Worm (Caenorhabditis elegans) whole organism, early embryonic: ENCODE results near the gene aly-2.

Experiments
- B0310.2 ChIP-seq: sonication (generic microtip); optimal IDR thresholded peaks from 2 replicates; lab custom pipeline; 2016; ENCODE audit warnings: mild to moderate bottlenecking, missing genetic modification characterization, missing compliant biosample characterization
- F13C5.2 ChIP-seq: sonication (generic microtip); optimal IDR thresholded peaks from 2 replicates; lab custom pipeline; 2017; ENCODE audit warnings: mild to moderate bottlenecking, missing genetic modification characterization, inconsistent platforms, missing compliant biosample characterization
- aly-1 ChIP-seq: sonication (generic microtip); optimal IDR thresholded peaks from 2 replicates; lab custom pipeline; 2016; ENCODE audit warnings: missing genetic modification characterization, missing compliant biosample characterization
- ama-1 ChIP-seq: fragments of 150-350 bp; optimal IDR thresholded peaks from 2 replicates; lab custom pipeline; 2014
- ceh-13 ChIP-seq: fragments of 200-800 bp; sonication (Bioruptor generic); optimal IDR thresholded peaks from 2 replicates; lab custom pipeline; 2018; ENCODE audit warnings: mild to moderate bottlenecking, missing genetic modification characterization, missing compliant biosample characterization
- ceh-36 ChIP-seq: sonication (generic microtip); optimal IDR thresholded peaks from 2 replicates; lab custom pipeline; 2016; ENCODE audit warnings: missing genetic modification characterization, inconsistent platforms, missing compliant biosample characterization
- ets-7 ChIP-seq: sonication (generic microtip); optimal IDR thresholded peaks from 2 replicates; lab custom pipeline; 2016; ENCODE audit warnings: missing genotype, missing genetic modification characterization, missing compliant biosample characterization
- flt-1 ChIP-seq: fragments of 200-800 bp; sonication (Bioruptor generic); IDR thresholded peaks from 2 replicates; pipeline ENCODE4 v1.3.6; 2022; ENCODE audit warnings: missing genetic modification characterization, missing compliant biosample characterization
- hmbx-1 ChIP-seq: sonication (generic microtip); optimal IDR thresholded peaks from 2 replicates; lab custom pipeline; 2016; ENCODE audit warnings: mild to moderate bottlenecking, missing genetic modification characterization, missing compliant biosample characterization
- hmg-4 ChIP-seq: fragments of 200-800 bp; sonication (Bioruptor generic); optimal IDR thresholded peaks from 2 replicates; lab custom pipeline; 2018; ENCODE audit warnings: mild to moderate bottlenecking, missing genetic modification characterization, missing compliant biosample characterization
- hnd-1 ChIP-seq: sonication (generic microtip); optimal IDR thresholded peaks from 2 replicates; lab custom pipeline; 2016; ENCODE audit warnings: missing genetic modification characterization, missing compliant biosample characterization
- pes-1 ChIP-seq: fragments of 200-800 bp; sonication (Bioruptor generic); IDR thresholded peaks from 2 replicates; pipeline ENCODE4 v1.3.6; 2022; ENCODE audit warnings: missing genetic modification reagents, missing genetic modification characterization, missing compliant biosample characterization
- scrt-1 ChIP-seq: fragments of 200-800 bp; sonication (Bioruptor generic); IDR thresholded peaks from 2 replicates; pipeline ENCODE4 v1.3.6; 2022; ENCODE audit warnings: missing genetic modification characterization, missing compliant biosample characterization
- sea-1 ChIP-seq: fragments of 200-800 bp; sonication (Bioruptor generic); conservative IDR thresholded peaks from 2 replicates; pipeline ENCODE4 v1.3.6; 2022; ENCODE audit warnings: missing genetic modification characterization, missing compliant biosample characterization
- tbx-11 ChIP-seq: fragments of 200-800 bp; sonication (Bioruptor generic); IDR thresholded peaks from 2 replicates; pipeline ENCODE4 v1.3.6; 2022; ENCODE audit warnings: missing genetic modification characterization, missing compliant biosample characterization
- tbx-37 ChIP-seq: fragments of 200-800 bp; sonication (Bioruptor generic); conservative IDR thresholded peaks from 2 replicates; pipeline ENCODE4 v1.3.6; 2022; ENCODE audit warnings: missing genetic modification reagents, missing genetic modification characterization, missing compliant biosample characterization
- tra-4 ChIP-seq: sonication (generic microtip); optimal IDR thresholded peaks from 2 replicates; lab custom pipeline; 2017; ENCODE audit warnings: missing genetic modification characterization, missing compliant biosample characterization

Gene aly-2

DNA sequence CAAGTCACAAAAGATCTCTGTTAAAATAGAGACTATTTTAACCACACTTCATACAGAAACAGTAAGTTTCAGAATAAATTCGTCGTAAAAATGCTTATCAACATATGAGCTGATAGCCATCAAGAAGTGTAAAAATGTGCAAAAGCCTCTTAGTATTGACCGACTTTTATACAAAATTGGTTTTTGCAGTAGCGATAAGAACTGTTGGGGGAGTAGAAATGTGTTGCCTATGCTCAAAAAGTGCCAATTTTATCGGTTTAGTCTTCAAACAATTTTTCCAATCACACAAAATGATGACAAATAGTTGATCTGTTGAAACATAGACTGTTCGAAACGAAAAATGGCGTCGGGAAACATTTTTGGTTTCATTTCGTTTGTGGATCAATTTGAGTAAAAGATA is 12.6 kb downstream of the aly-2 start:
- TF ChIP-seq tbx-37 (GFP tag; lab: Robert Waterston, UW): no peak
- TF ChIP-seq ceh-36 (tag; lab: Kevin White, UChicago): no peak
- no peak for TF ChIP-seq tbx-11
- TF ChIP-seq ets-7 (tag; lab: Kevin White, UChicago): no peak
- no peak for TF ChIP-seq ceh-13 (GFP tag; lab: Kevin White, UChicago)
- no peak for TF ChIP-seq B0310.2 (tag; lab: Kevin White, UChicago)
- TF ChIP-seq hnd-1 (tag; lab: Kevin White, UChicago): no peak

ce11 chrIV:9165027-9165426 is 17.8 kb downstream of the aly-2 start, which contains the start of gene pcp-2:
TSS of gene pcp-2 (minus strand) at chrIV:9165127.
- no peak for TF ChIP-seq B0310.2 (tag; lab: Kevin White, UChicago)
- TF ChIP-seq hmg-4 (GFP tag; lab: Kevin White, UChicago): no peak
- TF ChIP-seq pes-1 (GFP tag; lab: Robert Waterston, UW): no peak
- no peak for TF ChIP-seq ceh-13 (GFP tag; lab: Kevin White, UChicago)
- TF ChIP-seq ama-1 (lab: Kevin White, UChicago): no peak
- TF ChIP-seq scrt-1 (GFP tag; lab: Robert Waterston, UW): no peak
- TF ChIP-seq tra-4 (tag; lab: Kevin White, UChicago): no peak
- no peak for TF ChIP-seq tbx-11
- TF ChIP-seq tbx-37 (GFP tag; lab: Robert Waterston, UW): no peak
- TF ChIP-seq F13C5.2 (tag; lab: Kevin White, UChicago): no peak
- no peak for TF ChIP-seq hnd-1 (tag; lab: Kevin White, UChicago)
- TF ChIP-seq sea-1 (GFP tag; lab: Robert Waterston, UW): no peak
- no peak for TF ChIP-seq flt-1 (GFP tag; lab: Robert Waterston, UW)
- no peak for TF ChIP-seq aly-1 (tag; lab: Kevin White, UChicago)
- TF ChIP-seq ets-7 (tag; lab: Kevin White, UChicago): no peak
- TF ChIP-seq ceh-36 (tag; lab: Kevin White, UChicago): no peak
- TF ChIP-seq hmbx-1 (tag; lab: Kevin White, UChicago): no peak

- no peak for TF ChIP-seq tbx-37 (GFP tag; lab: Robert Waterston, UW)
- TF ChIP-seq B0310.2 (tag; lab: Kevin White, UChicago): no peak
- TF ChIP-seq hmbx-1 (tag; lab: Kevin White, UChicago): no peak
- TF ChIP-seq flt-1 (GFP tag; lab: Robert Waterston, UW): no peak
- TF ChIP-seq hnd-1 (tag; lab: Kevin White, UChicago): no peak
- TF ChIP-seq ets-7 (tag; lab: Kevin White, UChicago): no peak
- TF ChIP-seq sea-1 (GFP tag; lab: Robert Waterston, UW): no peak
- no peak for TF ChIP-seq ceh-13 (GFP tag; lab: Kevin White, UChicago)
- no peak for TF ChIP-seq tbx-11
- no peak for TF ChIP-seq hmg-4 (GFP tag; lab: Kevin White, UChicago)
- no peak for TF ChIP-seq ceh-36 (tag; lab: Kevin White, UChicago)
- no peak for TF ChIP-seq tra-4 (tag; lab: Kevin White, UChicago)
- no peak for TF ChIP-seq ama-1 (lab: Kevin White, UChicago)
- TF ChIP-seq scrt-1 (GFP tag; lab: Robert Waterston, UW): no peak
- TF ChIP-seq F13C5.2 (tag; lab: Kevin White, UChicago): no peak
- TF ChIP-seq pes-1 (GFP tag; lab: Robert Waterston, UW): no peak
Measured at ce11 chrIV:9165681-9166080, 18.4 kb downstream of the aly-2 start, which contains the start of gene C07C7.3. TSS of gene C07C7.3 (plus strand) at chrIV:9166051.

ce11 chrIV:9169764-9170163 is 22.5 kb downstream of the aly-2 start:
- TF ChIP-seq ceh-13 (GFP tag; lab: Kevin White, UChicago) (no peak), scrt-1 (GFP tag; lab: Robert Waterston, UW) (no peak), tbx-11 (no peak), ama-1 (lab: Kevin White, UChicago) (no peak), aly-1 (tag; lab: Kevin White, UChicago) (no peak)

- TF ChIP-seq tbx-37 (GFP tag; lab: Robert Waterston, UW) (no peak), ceh-36 (tag; lab: Kevin White, UChicago) (no peak), aly-1 (tag; lab: Kevin White, UChicago) (no peak), scrt-1 (GFP tag; lab: Robert Waterston, UW) (no peak), B0310.2 (tag; lab: Kevin White, UChicago) (no peak), tra-4 (tag; lab: Kevin White, UChicago) (no peak), F13C5.2 (tag; lab: Kevin White, UChicago) (no peak), sea-1 (GFP tag; lab: Robert Waterston, UW) (no peak), hmbx-1 (tag; lab: Kevin White, UChicago) (no peak), tbx-11 (no peak), flt-1 (GFP tag; lab: Robert Waterston, UW) (no peak), ceh-13 (GFP tag; lab: Kevin White, UChicago) (no peak), hmg-4 (GFP tag; lab: Kevin White, UChicago) (no peak), hnd-1 (tag; lab: Kevin White, UChicago) (no peak), ets-7 (tag; lab: Kevin White, UChicago) (no peak), pes-1 (GFP tag; lab: Robert Waterston, UW) (no peak), ama-1 (lab: Kevin White, UChicago) (no peak)
Measured at ce11 chrIV:9184547-9184946, 37.3 kb downstream of the aly-2 start, which contains the start of gene C07C7.1. TSS of gene C07C7.1 (plus strand) at chrIV:9184847.

ce11 chrIV:9191183-9191582 is 43.9 kb downstream of the aly-2 start:
- no peak for TF ChIP-seq hmg-4 (GFP tag; lab: Kevin White, UChicago)
- peak; percentile 95 for TF ChIP-seq sea-1 (GFP tag; lab: Robert Waterston, UW)
- peak; percentile 97 for TF ChIP-seq tbx-37 (GFP tag; lab: Robert Waterston, UW)
- peak; percentile 96 for TF ChIP-seq tbx-11
- peak; percentile 95 for TF ChIP-seq aly-1 (tag; lab: Kevin White, UChicago)
- peak; percentile 96 for TF ChIP-seq ceh-36 (tag; lab: Kevin White, UChicago)
- peak; percentile 85 for TF ChIP-seq hnd-1 (tag; lab: Kevin White, UChicago)
- TF ChIP-seq scrt-1 (GFP tag; lab: Robert Waterston, UW): peak; percentile 96
- peak; percentile 94 for TF ChIP-seq F13C5.2 (tag; lab: Kevin White, UChicago)
- no peak for TF ChIP-seq ama-1 (lab: Kevin White, UChicago)
- TF ChIP-seq ceh-13 (GFP tag; lab: Kevin White, UChicago): peak; percentile 90
- peak; percentile 87 for TF ChIP-seq ets-7 (tag; lab: Kevin White, UChicago)
- peak; percentile 96 for TF ChIP-seq flt-1 (GFP tag; lab: Robert Waterston, UW)
- peak; percentile 93 for TF ChIP-seq B0310.2 (tag; lab: Kevin White, UChicago)
- peak; percentile 89 for TF ChIP-seq tra-4 (tag; lab: Kevin White, UChicago)
- TF ChIP-seq pes-1 (GFP tag; lab: Robert Waterston, UW): peak; percentile 96
- peak; percentile 76 for TF ChIP-seq hmbx-1 (tag; lab: Kevin White, UChicago)
